Fruit fly (Drosophila melanogaster): ENCODE results near the gene Gapvd1.

- TF ChIP-seq CG4424 (GFP tag; optimal IDR thresholded peaks at IDR 0.05) (no peak), croc (GFP tag; conservative IDR thresholded peaks at IDR 0.05) (no peak), sens (GFP tag) (no peak), CG4404 (GFP tag; IDR thresholded peaks at IDR 0.05) (no peak), CG15269 (tag; optimal IDR thresholded peaks at IDR 0.05) (no peak), CG2875 (GFP tag; optimal IDR thresholded peaks at IDR 0.05) (no peak), hbn (GFP tag; IDR thresholded peaks at IDR 0.05; ENCODE audit: partially characterized antibody) (no peak), Doc3 (GFP tag; IDR thresholded peaks at IDR 0.05; ENCODE audit: partially characterized antibody) (no peak), CG8478 (optimal IDR thresholded peaks at IDR 0.05) (no peak), B-H1 (GFP tag; IDR thresholded peaks at IDR 0.05) (no peak), trh (GFP tag; optimal IDR thresholded peaks at IDR 0.05) (no peak), CG7357 (GFP tag; IDR thresholded peaks at IDR 0.05) (no peak)
Measured at dm6 chrX:11293567-11293966, 31.6 kb upstream of the Gapvd1 start.

Measured in whole organism, embryonic.